Worm (Caenorhabditis elegans): ENCODE results near the gene F26G1.15.

ce11 chrII:4741527-4742187 is 48.4 kb upstream of the F26G1.15 start, which contains the start of gene acs-11:
- no peak for TF ChIP-seq sdc-2 (tag; optimal IDR thresholded peaks at IDR 0.05)
- TF ChIP-seq npax-4 (tag; optimal IDR thresholded peaks at IDR 0.05), result no peak
- TF ChIP-seq rnt-1 (tag; optimal IDR thresholded peaks at IDR 0.05), result no peak
- no peak for TF ChIP-seq pqm-1 (tag; optimal IDR thresholded peaks at IDR 0.05)
- TF ChIP-seq hlh-30 (tag; optimal IDR thresholded peaks at IDR 0.05; ENCODE audit: insufficient read depth), result no peak
